Fruit fly (Drosophila melanogaster): ENCODE results near the gene narya.

DNA sequence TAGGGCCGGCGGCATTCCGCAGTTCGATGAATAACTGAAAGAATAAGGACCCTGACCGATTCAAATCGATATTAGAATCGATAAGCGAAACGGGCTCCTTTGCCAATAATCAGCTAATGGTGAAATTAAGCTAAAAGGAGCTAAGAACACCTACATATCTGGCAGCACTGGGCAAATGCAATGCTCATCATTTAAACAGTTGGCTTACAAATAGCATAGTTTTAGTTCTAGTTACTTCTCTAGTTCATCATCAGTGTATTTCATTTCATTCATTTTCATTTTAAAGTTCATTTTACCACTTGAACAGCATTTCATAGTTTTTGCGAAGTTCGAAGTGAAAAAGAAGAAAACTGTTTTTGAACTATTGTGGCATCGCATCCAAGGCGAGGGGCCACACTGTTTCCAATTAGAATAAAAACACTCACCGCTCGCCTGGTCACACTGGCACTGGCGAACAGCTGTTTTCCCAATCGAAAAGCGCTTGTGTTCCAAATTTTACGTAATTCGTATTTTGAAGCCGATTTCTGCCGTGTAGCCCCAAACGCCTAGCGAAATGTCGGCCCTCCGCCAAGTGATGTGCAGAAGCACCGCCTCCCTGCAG, 17.2 kb downstream of the narya start, which contains the start of the genes pcm and ND-18:
- TF ChIP-seq CG8319 (GFP tag; optimal IDR thresholded peaks at IDR 0.05): no peak
- no peak for TF ChIP-seq spab (GFP tag; optimal IDR thresholded peaks at IDR 0.05)
- TF ChIP-seq CG8632 (GFP tag; optimal IDR thresholded peaks at IDR 0.05): no peak
- no peak for TF ChIP-seq vri (GFP tag; optimal IDR thresholded peaks at IDR 0.05)
- no peak for TF ChIP-seq CG9139 (GFP tag; optimal IDR thresholded peaks at IDR 0.05)
- no peak for TF ChIP-seq net (GFP tag; optimal IDR thresholded peaks at IDR 0.05)
- TF ChIP-seq CG16779 (tag; optimal IDR thresholded peaks at IDR 0.05): no peak
- no peak for TF ChIP-seq CG4318 (GFP tag; optimal IDR thresholded peaks at IDR 0.05)
- TF ChIP-seq Sox102F (GFP tag; optimal IDR thresholded peaks at IDR 0.05): no peak
- TF ChIP-seq CG6854 (GFP tag; optimal IDR thresholded peaks at IDR 0.05): no peak
- TF ChIP-seq cyc (GFP tag; optimal IDR thresholded peaks at IDR 0.05): no peak
- TF ChIP-seq pdm3 (GFP tag; optimal IDR thresholded peaks at IDR 0.05): no peak

Measured in whole organism, prepupa.